Worm (Caenorhabditis elegans) whole organism, midembryonic: Measurements from ENCODE around the gene lgg-3.

Source experiments
- T22C8.4 ChIP-seq: fragments of 200-800 bp; sonication (Bioruptor generic); IDR thresholded peaks from 2 replicates; pipeline ENCODE4 v1.3.6; 2022; ENCODE audit warnings: missing genetic modification characterization, missing compliant biosample characterization
- cog-1 ChIP-seq: sonication (generic microtip); optimal IDR thresholded peaks from 2 replicates; lab custom pipeline; 2016; ENCODE audit warnings: missing genetic modification characterization, missing compliant biosample characterization
- flt-1 ChIP-seq: fragments of 200-800 bp; sonication (Bioruptor generic); IDR thresholded peaks from 2 replicates; pipeline ENCODE4 v1.3.6; 2022; ENCODE audit warnings: missing genetic modification characterization, missing compliant biosample characterization
- klf-2 ChIP-seq: fragments of 200-800 bp; sonication (Bioruptor generic); conservative IDR thresholded peaks from 2 replicates; pipeline ENCODE4 v1.3.6; 2022; ENCODE audit warnings: missing genetic modification reagents, missing genetic modification characterization, missing compliant biosample characterization
- med-1 ChIP-seq: sonication (generic microtip); optimal IDR thresholded peaks from 2 replicates; lab custom pipeline; 2017; ENCODE audit warnings: missing genetic modification characterization, mild to moderate bottlenecking, missing compliant biosample characterization, antibody characterized with exemption, missing genetic modification reagents; ENCODE audit not compliant: insufficient read depth
- ref-1 ChIP-seq: fragments of 200-800 bp; sonication (Bioruptor generic); conservative IDR thresholded peaks from 2 replicates; pipeline ENCODE4 v1.3.6; 2022; ENCODE audit warnings: missing genetic modification reagents, missing genetic modification characterization, missing compliant biosample characterization
- tab-1 ChIP-seq: fragments of 200-800 bp; sonication (Bioruptor generic); IDR thresholded peaks from 2 replicates; pipeline ENCODE4 v1.3.6; 2022; ENCODE audit warnings: missing genetic modification characterization, missing compliant biosample characterization
- ztf-23 ChIP-seq: fragments of 200-800 bp; sonication (Bioruptor generic); IDR thresholded peaks from 2 replicates; pipeline ENCODE4 v1.3.6; 2022; ENCODE audit warnings: missing genetic modification reagents, missing genetic modification characterization, missing compliant biosample characterization
- ztf-29 ChIP-seq: fragments of 200-800 bp; sonication (Bioruptor generic); IDR thresholded peaks from 2 replicates; pipeline ENCODE4 v1.3.6; 2022; ENCODE audit warnings: missing genetic modification reagents, missing genetic modification characterization, missing compliant biosample characterization

DNA sequence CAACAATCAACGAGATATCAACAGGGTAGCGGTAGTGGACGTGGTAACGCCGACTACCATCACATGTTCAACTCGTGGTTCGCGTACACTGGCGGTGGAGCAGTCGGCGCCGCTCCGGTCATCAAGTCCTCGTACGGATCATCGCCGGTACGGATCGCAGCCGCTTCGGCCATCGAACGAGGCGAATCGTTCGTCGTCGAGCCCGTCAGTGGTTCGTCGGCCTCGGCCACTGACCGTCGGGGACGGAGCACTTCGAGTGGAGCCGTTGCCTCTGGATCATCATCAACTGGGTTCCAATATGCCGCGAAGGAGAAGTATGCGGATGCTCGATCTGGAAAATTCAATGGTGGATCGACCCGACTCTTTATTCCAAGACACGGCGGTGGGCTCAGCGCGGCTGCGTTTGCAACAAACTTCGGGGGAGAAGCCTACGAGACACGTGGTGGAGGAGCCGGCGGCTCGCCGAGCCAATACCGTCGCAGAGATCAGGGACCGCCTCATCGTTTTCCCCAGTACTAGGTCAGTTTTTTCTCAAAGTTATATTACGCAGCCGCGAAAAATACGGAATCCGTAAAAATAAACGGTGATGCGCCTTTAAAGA lies 22.3 kb downstream of the lgg-3 start:
- TF ChIP-seq T22C8.4 (GFP tag; lab: Robert Waterston, UW) (no peak), med-1 (GFP tag; lab: Kevin White, UChicago) (no peak), flt-1 (GFP tag; lab: Robert Waterston, UW) (no peak), ztf-29 (no peak), ztf-23 (GFP tag; lab: Robert Waterston, UW) (no peak), cog-1 (no peak), klf-2 (GFP tag; lab: Robert Waterston, UW) (no peak), ref-1 (GFP tag; lab: Robert Waterston, UW) (no peak), tab-1 (GFP tag; lab: Robert Waterston, UW) (no peak)
